Worm (Caenorhabditis elegans) whole organism, young adult: ENCODE measurements around the gene F53F8.7.

Experiments
- B0261.1 ChIP-seq: sonication (generic microtip); optimal IDR thresholded peaks from 2 replicates; lab custom pipeline; 2016; ENCODE audit warnings: mild to moderate bottlenecking, missing genetic modification characterization, moderate library complexity, missing compliant biosample characterization
- C17E4.6 ChIP-seq: fragments of 200-800 bp; sonication (Bioruptor generic); IDR thresholded peaks from 2 replicates; pipeline ENCODE4 v1.3.6; 2022; ENCODE audit warnings: missing genetic modification reagents, missing genetic modification characterization, missing compliant biosample characterization
- D2030.7 ChIP-seq: fragments of 200-800 bp; sonication (Bioruptor generic); IDR thresholded peaks from 2 replicates; pipeline ENCODE4 v1.3.6; 2022; ENCODE audit warnings: missing genetic modification reagents, missing genetic modification characterization, missing compliant biosample characterization
- F23B12.7 ChIP-seq: sonication (generic microtip); optimal IDR thresholded peaks from 2 replicates; lab custom pipeline; 2017; ENCODE audit warnings: missing genetic modification characterization, mild to moderate bottlenecking, missing compliant biosample characterization, antibody characterized with exemption, moderate library complexity; ENCODE audit not compliant: insufficient read depth
- F37B4.10 ChIP-seq: fragments of 200-800 bp; sonication (Bioruptor generic); IDR thresholded peaks from 2 replicates; pipeline ENCODE4 v1.3.6; 2022; ENCODE audit warnings: missing genetic modification characterization, missing compliant biosample characterization
- F39B2.1 ChIP-seq: fragments of 200-800 bp; sonication (Bioruptor generic); IDR thresholded peaks from 2 replicates; pipeline ENCODE4 v1.3.6; 2022; ENCODE audit warnings: missing genetic modification reagents, missing genetic modification characterization, missing compliant biosample characterization
- F52B5.7 ChIP-seq: sonication (generic microtip); optimal IDR thresholded peaks from 2 replicates; lab custom pipeline; 2016; ENCODE audit warnings: mild to moderate bottlenecking, missing genetic modification characterization, missing compliant biosample characterization
- F57A8.1 ChIP-seq: fragments of 200-800 bp; sonication (Bioruptor generic); optimal IDR thresholded peaks from 2 replicates; lab custom pipeline; 2018; ENCODE audit warnings: mild to moderate bottlenecking, missing genetic modification characterization, moderate library complexity, missing compliant biosample characterization
- Y53G8AR.9 ChIP-seq: fragments of 200-800 bp; sonication (Bioruptor generic); conservative IDR thresholded peaks from 2 replicates; pipeline ENCODE4 v1.3.6; 2022; ENCODE audit warnings: missing genetic modification reagents, missing genetic modification characterization, missing compliant biosample characterization
- Y67H2A.10 ChIP-seq: fragments of 200-800 bp; sonication (Bioruptor generic); conservative IDR thresholded peaks from 2 replicates; pipeline ENCODE4 v1.3.6; 2022; ENCODE audit warnings: missing genetic modification reagents, missing genetic modification characterization, missing compliant biosample characterization
- ZK185.1 ChIP-seq: sonication (generic microtip); optimal IDR thresholded peaks from 2 replicates; lab custom pipeline; 2016; ENCODE audit warnings: mild to moderate bottlenecking, missing genetic modification characterization, missing compliant biosample characterization; ENCODE audit not compliant: poor library complexity, severe bottlenecking
- aptf-2 ChIP-seq: fragments of 200-800 bp; sonication (Bioruptor generic); conservative IDR thresholded peaks from 2 replicates; pipeline ENCODE4 v1.3.6; 2022; ENCODE audit warnings: missing genetic modification reagents, missing genetic modification characterization, missing compliant biosample characterization
- athp-1 ChIP-seq: sonication (generic microtip); optimal IDR thresholded peaks from 2 replicates; lab custom pipeline; 2017; ENCODE audit warnings: mild to moderate bottlenecking, missing genetic modification characterization, missing compliant biosample characterization
- attf-3 ChIP-seq: fragments of 200-800 bp; sonication (Bioruptor generic); conservative IDR thresholded peaks from 2 replicates; pipeline ENCODE4 v1.3.6; 2022; ENCODE audit warnings: missing genetic modification reagents, missing genetic modification characterization, missing compliant biosample characterization
- attf-5 ChIP-seq: fragments of 200-800 bp; sonication (Bioruptor generic); optimal IDR thresholded peaks from 2 replicates; lab custom pipeline; 2018; ENCODE audit warnings: mild to moderate bottlenecking, missing genetic modification characterization, missing compliant biosample characterization
- cebp-1 ChIP-seq, 2 experiments: fragments of 200-800 bp in 1 of 2; sonication (Bioruptor generic) in 1 of 2; sonication (generic microtip) in 1 of 2; IDR thresholded peaks in 1 of 2; optimal IDR thresholded peaks in 1 of 2; 2 replicates each; pipeline versions ENCODE4 v1.3.6 to Lab custom; 2017 to 2022; ENCODE audit warnings: missing compliant biosample characterization in 2 of 2, missing genetic modification characterization in 2 of 2, mild to moderate bottlenecking in 1 of 2, missing genetic modification reagents in 1 of 2, moderate library complexity in 1 of 2
- ceh-91 ChIP-seq: fragments of 200-800 bp; sonication (Bioruptor generic); IDR thresholded peaks from 2 replicates; pipeline ENCODE4 v1.3.6; 2022; ENCODE audit warnings: missing genetic modification reagents, missing genetic modification characterization, missing compliant biosample characterization
- dpl-1 ChIP-seq: fragments of 150-350 bp; optimal IDR thresholded peaks from 2 replicates; lab custom pipeline; 2014; ENCODE audit warnings: missing biosample characterization, missing genetic modification reagents, missing genetic modification characterization
- efl-1 ChIP-seq: fragments of 150-350 bp; optimal IDR thresholded peaks from 2 replicates; lab custom pipeline; 2014; ENCODE audit warnings: missing biosample characterization, missing genetic modification reagents, missing genetic modification characterization
- ets-4 ChIP-seq: fragments of 200-800 bp; sonication (Bioruptor generic); optimal IDR thresholded peaks from 2 replicates; lab custom pipeline; 2018; ENCODE audit warnings: mild to moderate bottlenecking, missing genetic modification characterization, missing compliant biosample characterization
- gei-17 ChIP-seq: fragments of 200-800 bp; sonication (Bioruptor generic); optimal IDR thresholded peaks from 2 replicates; lab custom pipeline; 2018; ENCODE audit warnings: mild to moderate bottlenecking, missing genetic modification characterization, missing compliant biosample characterization
- him-1 ChIP-seq: sonication (generic microtip); optimal IDR thresholded peaks from 2 replicates; lab custom pipeline; 2016; ENCODE audit warnings: missing genotype, missing genetic modification reagents, missing genetic modification characterization, missing compliant biosample characterization
- hlh-12 ChIP-seq: sonication (generic microtip); optimal IDR thresholded peaks from 2 replicates; lab custom pipeline; 2016; ENCODE audit warnings: missing genetic modification characterization, missing compliant biosample characterization
- hmg-1.2 ChIP-seq: fragments of 200-800 bp; sonication (Bioruptor generic); IDR thresholded peaks from 2 replicates; pipeline ENCODE4 v1.3.6; 2022; ENCODE audit warnings: missing genetic modification reagents, missing genetic modification characterization, missing compliant biosample characterization
- hrde-1 ChIP-seq: sonication (generic microtip); optimal IDR thresholded peaks from 2 replicates; lab custom pipeline; 2016; ENCODE audit warnings: missing genetic modification characterization, mild to moderate bottlenecking, missing compliant biosample characterization, moderate library complexity, missing genotype, missing genetic modification reagents, borderline replicate concordance
- lin-35 ChIP-seq, 3 experiments: fragments of 150-350 bp in 2 of 3; sonication (generic microtip) in 1 of 3; optimal IDR thresholded peaks; 2 replicates each; lab custom pipeline; 2014 to 2018; ENCODE audit warnings: missing biosample characterization in 3 of 3, missing genetic modification characterization in 3 of 3, missing genetic modification reagents in 3 of 3
- madf-8 ChIP-seq: fragments of 200-800 bp; sonication (Bioruptor generic); conservative IDR thresholded peaks from 2 replicates; pipeline ENCODE4 v1.3.6; 2022; ENCODE audit warnings: missing genetic modification reagents, missing genetic modification characterization, missing compliant biosample characterization
- mcd-1 ChIP-seq: fragments of 200-800 bp; sonication (Bioruptor generic); IDR thresholded peaks from 2 replicates; pipeline ENCODE4 v1.3.6; 2022; ENCODE audit warnings: missing genetic modification reagents, missing genetic modification characterization, missing compliant biosample characterization
- mxl-1 ChIP-seq: sonication (generic microtip); optimal IDR thresholded peaks from 2 replicates; lab custom pipeline; 2016; ENCODE audit warnings: missing genetic modification characterization, missing compliant biosample characterization
- nhr-179 ChIP-seq: sonication (generic microtip); optimal IDR thresholded peaks from 2 replicates; lab custom pipeline; 2016; ENCODE audit warnings: mild to moderate bottlenecking, missing genetic modification characterization, missing compliant biosample characterization
- nhr-80 ChIP-seq: sonication (generic microtip); optimal IDR thresholded peaks from 2 replicates; lab custom pipeline; 2016; ENCODE audit warnings: missing genetic modification characterization, missing compliant biosample characterization
- pha-4 ChIP-seq: fragments of 150-350 bp; sonication (generic microtip); optimal IDR thresholded peaks from 2 replicates; lab custom pipeline; 2014; ENCODE audit warnings: missing biosample characterization, missing genetic modification reagents, missing genetic modification characterization
- rcor-1 ChIP-seq: fragments of 200-800 bp; sonication (Bioruptor generic); IDR thresholded peaks from 2 replicates; pipeline ENCODE4 v1.3.6; 2022; ENCODE audit warnings: missing genetic modification reagents, missing genetic modification characterization, missing compliant biosample characterization
- snpc-1.1 ChIP-seq: sonication (generic microtip); optimal IDR thresholded peaks from 2 replicates; lab custom pipeline; 2017; ENCODE audit warnings: missing genetic modification characterization, mild to moderate bottlenecking, missing compliant biosample characterization, antibody characterized with exemption, moderate library complexity, missing genotype, missing genetic modification reagents; ENCODE audit not compliant: insufficient read depth
- tbp1 ChIP-seq: fragments of 200-800 bp; sonication (Bioruptor generic); optimal IDR thresholded peaks from 2 replicates; lab custom pipeline; 2018; ENCODE audit warnings: mild to moderate bottlenecking, missing genetic modification characterization, missing compliant biosample characterization
- ztf-18 ChIP-seq: sonication (generic microtip); optimal IDR thresholded peaks from 2 replicates; lab custom pipeline; 2016; ENCODE audit warnings: missing genotype, mild to moderate bottlenecking, missing genetic modification characterization, missing compliant biosample characterization
- ztf-22 ChIP-seq: fragments of 200-800 bp; sonication (Bioruptor generic); optimal IDR thresholded peaks from 2 replicates; lab custom pipeline; 2018; ENCODE audit warnings: mild to moderate bottlenecking, missing genetic modification characterization, moderate library complexity, missing compliant biosample characterization
- ztf-6 ChIP-seq: fragments of 200-800 bp; sonication (Bioruptor generic); IDR thresholded peaks from 2 replicates; pipeline ENCODE4 v1.3.6; 2022; ENCODE audit warnings: missing genetic modification reagents, missing genetic modification characterization, missing compliant biosample characterization

The F53F8.7 gene

DNA sequence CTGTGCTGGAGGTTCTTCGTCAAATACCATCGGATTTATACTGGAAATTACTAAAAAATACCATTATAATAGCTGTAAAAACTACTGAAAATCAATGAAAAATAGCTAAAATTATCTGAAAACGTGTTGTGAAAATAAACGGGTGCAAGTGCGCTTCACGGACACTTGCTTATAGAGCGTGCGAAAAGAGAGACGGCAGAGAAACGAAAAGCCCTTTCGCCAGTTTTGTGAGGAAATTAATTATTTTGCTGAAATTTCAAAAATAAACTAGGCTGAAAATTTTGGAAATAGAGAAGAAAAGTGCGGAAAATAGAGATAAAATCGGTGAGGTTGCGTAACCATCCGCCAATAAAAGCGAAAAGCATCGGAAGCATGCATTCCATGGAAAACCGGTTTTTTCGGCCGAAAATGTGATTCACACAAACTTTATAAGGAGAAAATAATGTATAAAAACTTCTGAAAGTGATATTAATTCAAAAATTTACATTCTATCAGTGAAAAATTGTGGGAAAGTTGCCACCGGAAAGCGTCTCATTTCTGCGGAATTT is 46.2 kb upstream of the F53F8.7 start, which contains the start of gene dnj-25:
TSS of gene dnj-25 (minus strand) at position 57 of the 548 bp plus-strand sequence.
- TF ChIP-seq mcd-1 (GFP tag; lab: Robert Waterston, UW) (peak; percentile 62), F23B12.7 (tag; lab: Kevin White, UChicago) (peak; percentile 20), snpc-1.1 (tag; lab: Kevin White, UChicago) (no peak), hmg-1.2 (GFP tag; lab: Robert Waterston, UW) (peak; percentile 90)

- TF ChIP-seq F52B5.7 (tag; lab: Kevin White, UChicago): no peak
- TF ChIP-seq cebp-1 (GFP tag; IDR thresholded peaks at IDR 0.05; lab: Robert Waterston, UW): no peak
- TF ChIP-seq cebp-1 (tag; optimal IDR thresholded peaks at IDR 0.05; lab: Kevin White, UChicago): no peak
- no peak for TF ChIP-seq dpl-1 (GFP tag; lab: Kevin White, UChicago)
- no peak for TF ChIP-seq lin-35 (GFP tag; optimal IDR thresholded peaks at IDR 0.05; lab: Kevin White, UChicago)
- TF ChIP-seq hlh-12 (tag; lab: Kevin White, UChicago): no peak
- TF ChIP-seq F37B4.10 (GFP tag; lab: Robert Waterston, UW): no peak
- no peak for TF ChIP-seq F39B2.1
- no peak for TF ChIP-seq madf-8 (GFP tag; lab: Robert Waterston, UW)
- TF ChIP-seq Y53G8AR.9 (GFP tag; lab: Robert Waterston, UW): no peak
- TF ChIP-seq gei-17 (GFP tag; lab: Kevin White, UChicago): no peak
- no peak for TF ChIP-seq D2030.7 (GFP tag; lab: Robert Waterston, UW)
- no peak for TF ChIP-seq ceh-91 (GFP tag; lab: Robert Waterston, UW)
- no peak for TF ChIP-seq C17E4.6 (GFP tag; lab: Robert Waterston, UW)
- TF ChIP-seq efl-1 (GFP tag; lab: Kevin White, UChicago): no peak
- TF ChIP-seq B0261.1 (tag; lab: Kevin White, UChicago): no peak
- TF ChIP-seq him-1: no peak
- no peak for TF ChIP-seq tbp1
- TF ChIP-seq, all 124 proteins: peak for 0
These were observed 41.2 kb upstream of the F53F8.7 start for ce11 chrV:20739387-20739786.

ce11 chrV:20734658-20735057 is 36.5 kb upstream of the F53F8.7 start, which contains the start of gene srxa-6:
Gene srxa-6, plus strand, starts transcription at chrV:20734958.
- no peak for TF ChIP-seq athp-1 (tag; lab: Kevin White, UChicago)
- no peak for TF ChIP-seq ets-4 (GFP tag; lab: Kevin White, UChicago)
- TF ChIP-seq pha-4 (tag; lab: Kevin White, UChicago): no peak
- TF ChIP-seq hrde-1: no peak
- TF ChIP-seq ztf-22: no peak
- no peak for TF ChIP-seq ztf-6 (GFP tag; lab: Robert Waterston, UW)
- no peak for TF ChIP-seq nhr-179 (tag; lab: Kevin White, UChicago)
- no peak for TF ChIP-seq attf-3 (GFP tag; lab: Robert Waterston, UW)
- TF ChIP-seq F57A8.1: no peak
- no peak for TF ChIP-seq Y67H2A.10
- TF ChIP-seq cebp-1 (GFP tag; IDR thresholded peaks at IDR 0.05; lab: Robert Waterston, UW): no peak
- TF ChIP-seq cebp-1 (tag; optimal IDR thresholded peaks at IDR 0.05; lab: Kevin White, UChicago): no peak
- no peak for TF ChIP-seq mxl-1 (tag; lab: Kevin White, UChicago)
- TF ChIP-seq nhr-80: no peak
- TF ChIP-seq rcor-1 (GFP tag; lab: Robert Waterston, UW): no peak
- no peak for TF ChIP-seq attf-5 (GFP tag; lab: Kevin White, UChicago)
- no peak for TF ChIP-seq ztf-18 (tag; lab: Kevin White, UChicago)
- TF ChIP-seq aptf-2: no peak
- TF ChIP-seq snpc-1.1 (tag; lab: Kevin White, UChicago): no peak
- no peak for TF ChIP-seq ZK185.1 (tag; lab: Kevin White, UChicago)
